Worm (Caenorhabditis elegans): Measurements from ENCODE around the gene B0244.9.

- TF ChIP-seq atf-7 (tag; optimal IDR thresholded peaks at IDR 0.05) (no peak), F33H1.4 (GFP tag; IDR thresholded peaks at IDR 0.05) (no peak), ztf-6 (GFP tag; IDR thresholded peaks at IDR 0.05) (no peak), B0261.1 (tag; optimal IDR thresholded peaks at IDR 0.05) (no peak), ceh-27 (GFP tag; optimal IDR thresholded peaks at IDR 0.05) (no peak), rpc-1 (optimal IDR thresholded peaks at IDR 0.05) (no peak), rpc-1 (tag; optimal IDR thresholded peaks at IDR 0.05) (no peak), pha-4 (tag; optimal IDR thresholded peaks at IDR 0.05) (no peak), snpc-4 (GFP tag; optimal IDR thresholded peaks at IDR 0.05) (no peak), snpc-4 (tag; optimal IDR thresholded peaks at IDR 0.05) (no peak), hlh-12 (tag; optimal IDR thresholded peaks at IDR 0.05) (no peak), unc-62 (GFP tag; optimal IDR thresholded peaks at IDR 0.05) (no peak), B0035.1 (tag; optimal IDR thresholded peaks at IDR 0.05) (no peak), ama-1 (optimal IDR thresholded peaks at IDR 0.05) (no peak), ama-1 (GFP tag; optimal IDR thresholded peaks at IDR 0.05) (no peak), ccch-3 (GFP tag; optimal IDR thresholded peaks at IDR 0.05) (no peak), B0336.3 (GFP tag; IDR thresholded peaks at IDR 0.05) (no peak)
These were observed 10.4 kb downstream of the B0244.9 start for ce11 chrIII:5720266-5721019.
